Fruit fly (Drosophila melanogaster): ENCODE data around the gene gNacalpha.
A peak's percentile ranks its signal among the peaks of the same experiment; 100 is the strongest.

DNA sequence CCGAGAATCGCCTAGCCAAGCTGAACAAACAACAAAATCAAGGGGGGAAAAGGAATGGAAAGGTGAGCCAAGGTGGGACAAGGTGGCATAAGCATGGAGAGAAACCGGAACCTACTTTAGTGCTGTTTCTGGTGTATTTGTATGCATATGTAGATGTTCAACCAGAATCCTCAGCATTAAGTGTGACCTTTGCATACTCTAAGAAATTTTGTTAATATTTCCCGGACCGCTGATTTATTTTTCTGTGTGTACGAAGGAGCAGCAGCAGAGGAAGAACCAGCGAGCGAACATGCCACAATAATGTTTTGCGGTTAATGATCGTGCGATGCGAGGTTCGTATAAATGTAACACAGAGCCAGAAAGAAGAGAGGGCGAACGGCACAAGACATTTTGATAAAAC, 28.0 kb downstream of the gNacalpha start:
- TF ChIP-seq rn (GFP tag; IDR thresholded peaks at IDR 0.05) (0 out of 2 replicates have a peak, but pooled peaks have one; percentile 4), CG34367 (tag; optimal IDR thresholded peaks at IDR 0.05) (peak; percentile 81), fd96Ca (GFP tag; IDR thresholded peaks at IDR 0.05) (peak; percentile 80), CG32121 (GFP tag; IDR thresholded peaks at IDR 0.05) (peak; percentile 28; the same call in 1 of the 2 replicates), CG15710 (tag; optimal IDR thresholded peaks at IDR 0.05) (peak; percentile 86), gl (tag; optimal IDR thresholded peaks at IDR 0.05) (peak; percentile 69), CG17806 (tag; optimal IDR thresholded peaks at IDR 0.05) (peak; percentile 84)
